Worm (Caenorhabditis elegans): ENCODE results near the gene dnj-23.
A peak's percentile ranks its signal among the peaks of the same experiment; 100 is the strongest.

The dnj-23 gene

DNA sequence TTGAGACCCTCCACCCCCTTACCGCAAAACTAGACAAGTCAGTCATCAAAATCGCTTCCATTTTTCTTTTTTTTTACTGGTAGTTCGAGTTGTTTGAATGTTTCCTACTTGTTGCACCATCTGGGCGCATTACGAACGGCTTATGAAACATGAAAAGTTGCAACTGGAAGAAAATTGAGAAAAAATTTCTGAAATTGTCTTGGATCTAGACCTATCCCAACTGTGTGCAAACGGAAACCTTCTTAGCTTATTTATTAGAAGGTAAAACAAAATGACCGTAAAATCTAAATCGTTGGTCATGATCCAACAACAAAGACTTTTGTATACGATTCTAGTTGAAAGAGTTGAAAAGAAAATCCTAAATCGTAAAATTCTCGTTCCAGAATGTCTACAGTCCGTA, 33.9 kb downstream of the dnj-23 start:
- TF ChIP-seq elt-2 (tag; optimal IDR thresholded peaks at IDR 0.05) (no peak), nhr-43 (tag; optimal IDR thresholded peaks at IDR 0.05; ENCODE audit: poor library complexity, severe bottlenecking) (no peak), jun-1 (tag; optimal IDR thresholded peaks at IDR 0.05) (no peak), nhr-28 (tag; optimal IDR thresholded peaks at IDR 0.05) (no peak)

DNA sequence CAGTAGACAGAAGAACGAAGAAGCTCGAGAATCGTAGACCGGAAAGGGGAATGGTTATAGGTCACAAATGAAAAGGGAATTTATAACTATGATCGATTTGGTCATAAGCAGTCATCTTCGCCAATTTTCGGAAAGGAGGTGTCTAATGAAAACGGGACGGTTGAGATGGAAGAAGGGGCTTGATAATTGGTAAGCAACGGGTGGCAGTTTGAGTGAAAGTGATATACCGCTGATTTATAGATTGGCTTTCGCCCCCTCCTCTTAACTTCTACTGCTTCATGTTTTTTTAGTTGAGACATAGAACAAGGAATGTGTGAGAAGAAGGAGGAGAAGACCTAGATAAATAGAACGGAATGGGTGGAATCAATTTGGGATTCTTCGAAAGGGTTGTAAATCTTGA, 35.6 kb downstream of the dnj-23 start:
- no peak for TF ChIP-seq nhr-28 (tag; optimal IDR thresholded peaks at IDR 0.05)
- no peak for TF ChIP-seq ceh-9 (tag; optimal IDR thresholded peaks at IDR 0.05)
- no peak for TF ChIP-seq elt-2 (tag; optimal IDR thresholded peaks at IDR 0.05)
- TF ChIP-seq skn-1 (tag; optimal IDR thresholded peaks at IDR 0.05): no peak
- no peak for TF ChIP-seq egl-27 (tag; optimal IDR thresholded peaks at IDR 0.05)
- TF ChIP-seq nfya-1 (tag; optimal IDR thresholded peaks at IDR 0.05; ENCODE audit: insufficient read depth): no peak
- TF ChIP-seq unc-62 (GFP tag; optimal IDR thresholded peaks at IDR 0.05): no peak
- no peak for TF ChIP-seq R02D3.7 (tag; optimal IDR thresholded peaks at IDR 0.05)
- TF ChIP-seq elt-3 (tag; optimal IDR thresholded peaks at IDR 0.05): no peak
- TF ChIP-seq egl-5 (tag; optimal IDR thresholded peaks at IDR 0.05): no peak
- TF ChIP-seq nhr-237 (tag; optimal IDR thresholded peaks at IDR 0.05): no peak
- no peak for TF ChIP-seq zag-1 (tag; optimal IDR thresholded peaks at IDR 0.05)

DNA sequence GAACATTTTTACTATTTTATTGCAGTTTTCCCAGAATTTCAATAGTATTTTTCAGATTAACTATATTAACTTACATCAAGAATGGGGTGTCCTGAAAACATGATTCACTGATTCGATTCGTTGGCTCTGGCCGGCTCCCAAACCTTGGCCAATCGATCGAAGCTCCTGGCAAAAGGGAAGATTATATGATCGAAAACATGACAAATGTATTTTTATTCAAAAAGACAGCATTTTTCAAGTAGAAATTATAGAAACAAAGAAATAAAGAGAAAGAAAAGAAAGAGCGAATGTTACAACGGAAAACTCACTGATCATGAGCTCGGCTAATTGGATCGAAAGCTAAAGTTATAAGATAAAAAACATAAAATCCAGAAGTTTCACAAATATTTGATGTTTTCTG, 37.7 kb downstream of the dnj-23 start, which contains the start of gene T24B8.4:
TSS of gene T24B8.4 (minus strand) at position 101 of the 400 bp plus-strand sequence.
- TF ChIP-seq lin-39 (tag; optimal IDR thresholded peaks at IDR 0.05) (no peak), nhr-12 (tag; optimal IDR thresholded peaks at IDR 0.05) (no peak), sea-2 (GFP tag; optimal IDR thresholded peaks at IDR 0.05) (no peak), nhr-67 (tag; optimal IDR thresholded peaks at IDR 0.05) (no peak), nhr-11 (tag; optimal IDR thresholded peaks at IDR 0.05) (no peak), skn-1 (tag; optimal IDR thresholded peaks at IDR 0.05) (no peak), ceh-82 (tag; optimal IDR thresholded peaks at IDR 0.05) (no peak), elt-2 (tag; optimal IDR thresholded peaks at IDR 0.05) (no peak), snpc-4 (tag; optimal IDR thresholded peaks at IDR 0.05) (no peak), unc-39 (tag; optimal IDR thresholded peaks at IDR 0.05) (no peak), nhr-25 (tag; optimal IDR thresholded peaks at IDR 0.05) (no peak), R02D3.7 (tag; optimal IDR thresholded peaks at IDR 0.05) (no peak), nhr-76 (tag; optimal IDR thresholded peaks at IDR 0.05) (no peak), ceh-9 (tag; optimal IDR thresholded peaks at IDR 0.05) (no peak), nhr-237 (tag; optimal IDR thresholded peaks at IDR 0.05) (no peak), unc-62 (GFP tag; optimal IDR thresholded peaks at IDR 0.05) (no peak), nhr-77 (tag; optimal IDR thresholded peaks at IDR 0.05) (no peak), pqm-1 (tag; optimal IDR thresholded peaks at IDR 0.05) (no peak), elt-1 (tag; optimal IDR thresholded peaks at IDR 0.05) (no peak), egl-27 (tag; optimal IDR thresholded peaks at IDR 0.05) (no peak)

DNA sequence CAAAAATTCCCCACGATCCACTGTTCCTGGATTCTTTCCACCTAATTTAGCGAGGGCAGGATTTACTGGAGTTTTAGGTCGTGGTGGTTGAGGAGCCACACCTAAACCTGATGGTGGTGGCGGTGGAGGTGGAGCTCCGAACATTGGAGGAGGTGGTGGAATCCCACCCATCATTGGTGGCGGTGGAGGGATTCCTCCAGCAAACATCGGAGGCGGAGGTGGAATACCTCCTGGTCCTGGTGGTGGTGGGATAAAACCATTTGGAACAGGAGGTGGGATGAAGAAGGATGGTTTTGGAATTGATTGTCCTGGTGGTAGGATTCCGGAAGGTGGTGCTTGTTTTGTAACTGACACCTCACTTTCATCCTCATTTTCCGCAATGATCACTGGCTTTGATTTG, 38.6 kb downstream of the dnj-23 start:
- TF ChIP-seq lsy-12 (tag; optimal IDR thresholded peaks at IDR 0.05): no peak
- TF ChIP-seq nhr-11 (tag; optimal IDR thresholded peaks at IDR 0.05): no peak
- no peak for TF ChIP-seq ceh-28 (tag; optimal IDR thresholded peaks at IDR 0.05)
- TF ChIP-seq ceh-16 (tag; optimal IDR thresholded peaks at IDR 0.05): no peak
- TF ChIP-seq snpc-4 (tag; optimal IDR thresholded peaks at IDR 0.05): no peak
- no peak for TF ChIP-seq lin-39 (tag; optimal IDR thresholded peaks at IDR 0.05)

DNA sequence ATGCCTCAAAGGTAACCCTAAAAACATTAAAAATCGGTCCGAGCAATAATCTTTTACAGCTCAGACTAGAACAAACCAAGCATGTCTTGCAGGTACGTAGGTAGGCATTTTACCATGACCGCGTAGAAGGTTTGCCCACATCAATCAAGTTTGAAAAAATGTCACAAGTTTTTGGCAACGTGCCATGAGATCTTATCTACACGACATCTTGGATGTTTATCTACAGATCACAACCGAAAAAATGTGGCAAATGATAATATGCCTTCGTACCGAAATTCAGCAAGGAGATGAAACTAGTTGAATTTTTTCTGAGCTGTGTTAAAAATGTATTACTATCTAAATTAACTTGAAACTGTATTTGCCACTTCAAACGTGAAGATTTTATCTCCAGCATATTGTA, 44.0 kb downstream of the dnj-23 start:
- TF ChIP-seq nhr-43 (tag; optimal IDR thresholded peaks at IDR 0.05; ENCODE audit: poor library complexity, severe bottlenecking) (no peak), jun-1 (tag; optimal IDR thresholded peaks at IDR 0.05) (no peak), egl-27 (tag; optimal IDR thresholded peaks at IDR 0.05) (no peak), pha-4 (tag; optimal IDR thresholded peaks at IDR 0.05) (no peak), nfya-1 (tag; optimal IDR thresholded peaks at IDR 0.05; ENCODE audit: insufficient read depth) (no peak), fos-1 (tag; optimal IDR thresholded peaks at IDR 0.05) (no peak), sea-2 (GFP tag; optimal IDR thresholded peaks at IDR 0.05) (no peak), nhr-11 (tag; optimal IDR thresholded peaks at IDR 0.05) (no peak), hmg-11 (tag; optimal IDR thresholded peaks at IDR 0.05) (no peak), elt-1 (tag; optimal IDR thresholded peaks at IDR 0.05) (peak; percentile 94), nhr-77 (tag; optimal IDR thresholded peaks at IDR 0.05) (no peak), ceh-82 (tag; optimal IDR thresholded peaks at IDR 0.05) (no peak), lin-15B (tag; optimal IDR thresholded peaks at IDR 0.05) (no peak), elt-3 (tag; optimal IDR thresholded peaks at IDR 0.05) (no peak), nhr-23 (tag; optimal IDR thresholded peaks at IDR 0.05) (no peak), tbx-2 (tag; optimal IDR thresholded peaks at IDR 0.05) (no peak), snpc-4 (tag; optimal IDR thresholded peaks at IDR 0.05) (no peak), nhr-25 (tag; optimal IDR thresholded peaks at IDR 0.05) (peak; percentile 54)

Data from whole organism, L3 larva.